Worm (Caenorhabditis elegans): ENCODE results near the gene T23B12.11.
"Not testable (repeated sequence)": the region's sequence is repeated elsewhere in the genome, so short reads cannot be mapped to it uniquely, and the experiment has no call there.

T23B12.11 gene

DNA sequence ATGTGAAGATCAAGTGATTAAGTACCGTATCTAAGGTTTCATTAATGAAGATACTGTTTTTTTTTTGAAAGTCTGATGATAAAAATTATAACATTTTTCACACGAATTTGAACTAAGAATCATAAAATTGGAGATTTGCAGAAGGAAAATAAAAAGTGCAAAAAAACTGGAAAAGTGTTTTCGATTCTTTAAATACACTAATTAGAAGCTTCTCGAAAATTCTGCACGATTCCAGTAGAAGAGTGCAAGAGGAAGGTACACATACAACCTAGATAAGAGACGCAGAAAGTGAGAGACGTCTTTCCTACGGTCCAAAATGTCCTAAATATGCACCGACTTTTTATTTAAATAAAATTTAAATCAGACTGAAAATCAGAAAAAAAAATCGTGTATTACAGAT lies 29.0 kb upstream of the T23B12.11 start:
- no peak for TF ChIP-seq tbx-2 (tag; optimal IDR thresholded peaks at IDR 0.05)
- no peak for TF ChIP-seq fkh-10 (GFP tag; optimal IDR thresholded peaks at IDR 0.05)
- no peak for TF ChIP-seq ceh-45 (GFP tag; IDR thresholded peaks at IDR 0.05)
- no peak for TF ChIP-seq nhr-232 (tag; optimal IDR thresholded peaks at IDR 0.05)
- no peak for TF ChIP-seq C08G9.2 (tag; optimal IDR thresholded peaks at IDR 0.05)
- TF ChIP-seq ets-4 (tag; optimal IDR thresholded peaks at IDR 0.05), result no peak
- TF ChIP-seq lin-11 (tag; optimal IDR thresholded peaks at IDR 0.05), result no peak
- no peak for TF ChIP-seq mec-3 (tag; optimal IDR thresholded peaks at IDR 0.05; ENCODE audit: borderline replicate concordance)
- TF ChIP-seq ceh-14 (tag; optimal IDR thresholded peaks at IDR 0.05), result no peak
- no peak for TF ChIP-seq sox-2 (GFP tag; IDR thresholded peaks at IDR 0.05)
- no peak for TF ChIP-seq ahr-1 (tag; optimal IDR thresholded peaks at IDR 0.05)
- no peak for TF ChIP-seq ceh-9 (tag; optimal IDR thresholded peaks at IDR 0.05)
- no peak for TF ChIP-seq ceh-2 (tag; optimal IDR thresholded peaks at IDR 0.05)
- TF ChIP-seq zip-5 (tag; optimal IDR thresholded peaks at IDR 0.05), result no peak
- no peak for TF ChIP-seq fax-1 (tag; optimal IDR thresholded peaks at IDR 0.05)
- TF ChIP-seq sox-4 (tag; optimal IDR thresholded peaks at IDR 0.05), result no peak
- no peak for TF ChIP-seq ceh-34 (tag; optimal IDR thresholded peaks at IDR 0.05)
- no peak for TF ChIP-seq ceh-18 (tag; optimal IDR thresholded peaks at IDR 0.05)

DNA sequence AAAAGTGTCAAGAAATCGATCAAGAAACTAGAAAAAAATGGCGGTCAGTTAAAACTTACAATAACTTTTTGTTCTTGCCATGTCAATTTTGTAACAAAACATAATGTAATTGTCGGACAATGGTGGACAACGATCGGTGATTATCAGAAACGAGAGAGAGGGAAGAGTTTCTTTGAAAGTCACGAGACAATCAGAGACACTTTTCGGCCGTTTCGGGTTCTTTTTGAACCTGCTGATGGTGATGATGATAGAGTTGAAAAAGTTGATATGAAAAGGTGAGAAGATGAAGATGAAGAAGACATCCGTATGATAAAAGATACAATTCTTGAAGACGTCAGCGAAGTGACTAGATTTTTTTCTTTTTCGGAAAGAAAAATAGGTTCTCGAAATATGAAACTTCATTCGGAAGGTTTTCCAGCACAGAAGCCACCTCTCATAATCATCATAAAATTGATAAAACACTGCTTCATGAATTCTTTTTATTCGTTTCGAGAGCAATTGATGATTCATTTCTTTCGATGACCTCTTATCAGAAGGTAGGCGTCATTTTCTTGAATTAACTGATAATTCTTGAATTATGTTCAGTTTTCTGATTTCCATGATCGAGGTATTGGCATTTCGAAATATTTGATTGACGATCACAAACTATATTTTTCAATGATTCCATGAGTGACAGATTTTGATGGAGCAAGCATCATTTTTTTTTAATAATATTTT lies 28.3 kb upstream of the T23B12.11 start:
- TF ChIP-seq elt-4 (tag; optimal IDR thresholded peaks at IDR 0.05) (no peak), pag-3 (tag; optimal IDR thresholded peaks at IDR 0.05; ENCODE audit: borderline replicate concordance) (no peak), ref-2 (tag; optimal IDR thresholded peaks at IDR 0.05) (no peak), fax-1 (tag; optimal IDR thresholded peaks at IDR 0.05) (no peak), zip-5 (tag; optimal IDR thresholded peaks at IDR 0.05) (no peak), T23F11.4 (GFP tag; optimal IDR thresholded peaks at IDR 0.05) (no peak), sox-4 (tag; optimal IDR thresholded peaks at IDR 0.05) (no peak)

DNA sequence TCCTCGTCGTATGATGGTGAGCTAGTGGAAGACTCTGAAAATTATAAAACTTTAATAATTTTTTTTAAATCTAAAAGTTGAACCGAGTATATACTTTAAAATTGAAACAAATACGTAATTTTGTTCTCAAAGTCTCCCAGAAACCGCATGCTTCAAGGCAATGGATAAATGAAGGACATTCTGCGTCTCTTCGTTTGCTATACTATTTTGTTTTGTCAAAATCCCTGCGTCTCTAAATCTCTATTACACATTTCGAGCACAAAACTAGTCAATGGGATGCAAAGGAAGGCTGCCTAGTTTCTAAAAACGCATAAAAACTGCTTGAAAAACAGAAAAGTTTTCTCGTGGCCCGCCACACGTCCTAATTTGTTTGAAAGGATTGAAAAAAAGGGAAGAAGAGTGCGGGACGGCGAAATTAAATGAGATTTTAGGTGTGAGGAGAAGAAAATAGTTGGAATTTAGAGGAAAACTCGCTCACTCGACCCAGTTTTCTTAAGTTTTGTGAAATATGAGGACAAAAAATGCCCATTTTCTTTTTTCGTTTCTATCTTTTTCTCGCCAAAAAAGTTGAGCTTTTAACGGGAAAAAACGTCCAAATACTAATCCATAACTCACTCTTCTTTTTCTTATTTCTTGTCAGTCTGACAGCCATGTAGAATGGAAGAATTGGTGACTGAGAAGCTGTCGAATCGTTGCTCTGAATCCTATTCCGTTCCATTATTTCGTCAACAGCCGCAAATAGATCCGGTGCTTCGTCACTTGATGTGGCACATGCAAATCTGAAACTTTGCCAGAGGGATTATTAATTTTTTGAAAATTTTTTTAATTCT lies 26.4 kb upstream of the T23B12.11 start:
- no peak for TF ChIP-seq ceh-14 (tag; optimal IDR thresholded peaks at IDR 0.05)
- TF ChIP-seq ets-4 (tag; optimal IDR thresholded peaks at IDR 0.05), result no peak
- peak; percentile 14 for TF ChIP-seq pros-1 (tag; optimal IDR thresholded peaks at IDR 0.05)
- no peak for TF ChIP-seq ceh-45 (GFP tag; IDR thresholded peaks at IDR 0.05)
- TF ChIP-seq ceh-31 (tag; optimal IDR thresholded peaks at IDR 0.05), result peak; percentile 21
- peak; percentile 28 for TF ChIP-seq unc-55 (GFP tag; optimal IDR thresholded peaks at IDR 0.05)
- no peak for TF ChIP-seq T23F11.4 (GFP tag; optimal IDR thresholded peaks at IDR 0.05)
- TF ChIP-seq unc-42 (tag; optimal IDR thresholded peaks at IDR 0.05), result peak; percentile 56

DNA sequence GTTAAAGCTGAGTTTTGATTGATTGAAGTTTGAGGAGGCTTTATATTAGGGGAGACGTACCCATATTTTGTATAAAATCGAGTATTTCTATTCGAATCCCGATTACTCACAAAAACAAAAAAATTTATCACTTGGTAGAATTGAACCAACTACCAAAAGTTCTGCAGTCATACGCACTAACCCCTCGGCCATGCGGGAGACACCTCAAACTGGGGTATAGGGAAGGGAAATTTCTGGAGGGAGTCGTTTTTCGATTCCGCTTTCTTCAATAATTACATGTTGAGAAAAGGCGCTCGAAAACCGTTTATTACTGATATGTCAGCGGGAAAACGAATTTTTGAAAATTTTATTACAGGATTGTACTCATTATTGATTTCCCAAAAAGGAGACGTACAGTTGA lies 23.9 kb upstream of the T23B12.11 start:
- TF ChIP-seq ceh-45 (GFP tag; IDR thresholded peaks at IDR 0.05) (0 out of 2 replicates have a peak, but pooled peaks have one; percentile 18), unc-3 (GFP tag; conservative IDR thresholded peaks at IDR 0.05) (peak; percentile 50)
- TF ChIP-seq unc-3 (tag; optimal IDR thresholded peaks at IDR 0.05), result not testable (repeated sequence)

DNA sequence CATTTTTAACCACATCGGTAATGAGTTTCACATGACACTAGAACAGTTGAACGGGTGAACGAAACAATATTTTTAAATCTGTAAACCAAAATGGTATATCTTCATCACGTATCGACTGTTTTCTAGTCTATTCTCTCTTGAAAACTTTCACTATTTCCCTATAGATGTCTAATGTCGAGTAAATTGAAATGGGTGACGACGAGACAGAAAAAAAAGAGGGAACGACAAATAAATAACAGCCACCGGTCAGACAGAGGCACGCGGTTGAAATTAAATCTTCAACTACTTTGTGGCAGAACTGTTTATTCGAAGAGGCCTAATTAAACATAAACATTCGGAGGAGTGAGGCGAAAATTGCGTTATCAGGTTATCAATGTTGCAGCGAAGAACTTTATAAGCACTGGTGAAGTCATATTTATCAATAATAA lies 20.8 kb upstream of the T23B12.11 start:
- no peak for TF ChIP-seq unc-86 (tag; optimal IDR thresholded peaks at IDR 0.05)
- TF ChIP-seq ttx-3 (tag; optimal IDR thresholded peaks at IDR 0.05), result no peak
- TF ChIP-seq elt-2 (tag; optimal IDR thresholded peaks at IDR 0.05), result peak; percentile 31
- TF ChIP-seq pax-1 (tag; optimal IDR thresholded peaks at IDR 0.05), result no peak
- no peak for TF ChIP-seq ets-4 (tag; optimal IDR thresholded peaks at IDR 0.05)
